Fruit fly (Drosophila melanogaster): ENCODE data around the gene Ect3.

dm6 chr3R:11967262-11968029 is 31.6 kb upstream of the Ect3 start, which contains the start of the genes CG12213 and GC1:
- no peak for TF ChIP-seq net (GFP tag; optimal IDR thresholded peaks at IDR 0.05)
- TF ChIP-seq CG6276 (GFP tag; optimal IDR thresholded peaks at IDR 0.05): no peak
- TF ChIP-seq CG11902 (GFP tag; optimal IDR thresholded peaks at IDR 0.05): no peak

Data from whole organism, prepupa.